In genomic region chr2L:5225547-5226213, dm6 we compare ENCODE assay signal across 1 fruit fly cellular context.
A peak's percentile ranks its signal among the peaks of the same experiment; 100 is the strongest.
TF ChIP-seq lines count a peak whose summit lies in the region.

No protein-coding gene starts in this region.

TF ChIP-seq in whole organism, embryonic, 481 proteins besides CTCF, POLR2A, EP300 and RAD21 (continued from another document and continues in another):
- TF ChIP-seq Aef1 (GFP tag; IDR thresholded peaks at IDR 0.05; lab: Robert Waterston, UW) = no peak
- peak; percentile 12 for TF ChIP-seq NfI (GFP tag; optimal IDR thresholded peaks at IDR 0.05; lab: Kevin White, UChicago)
- no peak for TF ChIP-seq dm (GFP tag; optimal IDR thresholded peaks at IDR 0.05; lab: Kevin White, UChicago)
- TF ChIP-seq kah (GFP tag; optimal IDR thresholded peaks at IDR 0.05; lab: Kevin White, UChicago) = no peak
- 0 out of 3 replicates have a peak, but pooled peaks have one; percentile 35 for TF ChIP-seq CG34422 (GFP tag; IDR thresholded peaks at IDR 0.05; lab: Robert Waterston, UW)
- no peak for TF ChIP-seq CG7271 (tag; optimal IDR thresholded peaks at IDR 0.05; lab: Kevin White, UChicago)
- TF ChIP-seq Xbp1 (GFP tag; optimal IDR thresholded peaks at IDR 0.05; lab: Kevin White, UChicago) = no peak
- TF ChIP-seq CG9437 (GFP tag; optimal IDR thresholded peaks at IDR 0.05; lab: Kevin White, UChicago) = no peak
- TF ChIP-seq CG2129 (GFP tag; IDR thresholded peaks at IDR 0.05; lab: Robert Waterston, UW; ENCODE audit: partially characterized antibody) = no peak
- TF ChIP-seq CG9797 (GFP tag; optimal IDR thresholded peaks at IDR 0.05; lab: Kevin White, UChicago) = no peak
- no peak for TF ChIP-seq crp (GFP tag; optimal IDR thresholded peaks at IDR 0.05; lab: Kevin White, UChicago)
- TF ChIP-seq CG12744 (GFP tag; optimal IDR thresholded peaks at IDR 0.05; lab: Kevin White, UChicago) = no peak
- no peak for TF ChIP-seq Ets65A (GFP tag; lab: Kevin White, UChicago)
- no peak for TF ChIP-seq Awh (GFP tag; IDR thresholded peaks at IDR 0.05; lab: Robert Waterston, UW)
- TF ChIP-seq CG4854 (GFP tag; optimal IDR thresholded peaks at IDR 0.05; lab: Kevin White, UChicago) = no peak
- TF ChIP-seq crc (GFP tag; optimal IDR thresholded peaks at IDR 0.05; lab: Kevin White, UChicago) = no peak
- TF ChIP-seq CG6683 (GFP tag; optimal IDR thresholded peaks at IDR 0.05; lab: Kevin White, UChicago) = no peak
- TF ChIP-seq CG7372 (GFP tag; IDR thresholded peaks at IDR 0.05; lab: Robert Waterston, UW) = no peak
- TF ChIP-seq CG1529 (GFP tag; optimal IDR thresholded peaks at IDR 0.05; lab: Kevin White, UChicago) = no peak
- peak in 1 of 2 experiments; percentile 1 for TF ChIP-seq bsh (GFP tag; optimal IDR thresholded peaks at IDR 0.05; lab: Kevin White, UChicago)
- TF ChIP-seq Adf1 (GFP tag; IDR thresholded peaks at IDR 0.05; lab: Robert Waterston, UW) = no peak
- TF ChIP-seq pros (GFP tag; optimal IDR thresholded peaks at IDR 0.05; lab: Kevin White, UChicago) = no peak
- TF ChIP-seq CG10267 (tag; optimal IDR thresholded peaks at IDR 0.05; lab: Kevin White, UChicago) = no peak
- TF ChIP-seq bowl (GFP tag; IDR thresholded peaks at IDR 0.05; lab: Robert Waterston, UW) = no peak
- TF ChIP-seq CG2199 (GFP tag; IDR thresholded peaks at IDR 0.05; lab: Robert Waterston, UW) = peak; percentile 89
- TF ChIP-seq gt (GFP tag; IDR thresholded peaks at IDR 0.05; lab: Robert Waterston, UW) = no peak
- TF ChIP-seq pho (GFP tag; optimal IDR thresholded peaks at IDR 0.05; lab: Kevin White, UChicago) = peak; percentile 24
- no peak for TF ChIP-seq CG1647 (GFP tag; optimal IDR thresholded peaks at IDR 0.05; lab: Kevin White, UChicago)
- TF ChIP-seq slou (GFP tag; optimal IDR thresholded peaks at IDR 0.05; lab: Kevin White, UChicago) = peak; percentile 54
- TF ChIP-seq lola (GFP tag; optimal IDR thresholded peaks at IDR 0.05; lab: Kevin White, UChicago) = no peak
- no peak for TF ChIP-seq hth (optimal IDR thresholded peaks at IDR 0.05; lab: Kevin White, UChicago)
- TF ChIP-seq CG8290 (GFP tag; optimal IDR thresholded peaks at IDR 0.05; lab: Kevin White, UChicago) = no peak
- no peak for TF ChIP-seq CG8290 (tag; optimal IDR thresholded peaks at IDR 0.05; lab: Kevin White, UChicago)
- TF ChIP-seq CG12104 (GFP tag; optimal IDR thresholded peaks at IDR 0.05; lab: Kevin White, UChicago) = no peak
- no peak for TF ChIP-seq ewg (GFP tag; optimal IDR thresholded peaks at IDR 0.05; lab: Kevin White, UChicago)
- 0 out of 2 replicates have a peak, but pooled peaks have one; percentile 29 for TF ChIP-seq peb (GFP tag; IDR thresholded peaks at IDR 0.05; lab: Robert Waterston, UW)
- TF ChIP-seq Deaf1 (tag; optimal IDR thresholded peaks at IDR 0.05; lab: Kevin White, UChicago) = no peak
- TF ChIP-seq CG16813 (GFP tag; IDR thresholded peaks at IDR 0.05; lab: Robert Waterston, UW; ENCODE audit: partially characterized antibody) = no peak
- TF ChIP-seq klu (GFP tag; IDR thresholded peaks at IDR 0.05; lab: Robert Waterston, UW) = no peak
- TF ChIP-seq h (optimal IDR thresholded peaks at IDR 0.05; lab: Kevin White, UChicago) = no peak
- TF ChIP-seq CG14441 (GFP tag; IDR thresholded peaks at IDR 0.05; lab: Robert Waterston, UW) = no peak; the same call in 1 of the 2 replicates
- no peak for TF ChIP-seq Dfd (GFP tag; optimal IDR thresholded peaks at IDR 0.05; lab: Kevin White, UChicago)
- no peak for TF ChIP-seq CG6654 (GFP tag; optimal IDR thresholded peaks at IDR 0.05; lab: Kevin White, UChicago)
- TF ChIP-seq sisA (GFP tag; IDR thresholded peaks at IDR 0.05; lab: Robert Waterston, UW) = peak; percentile 32; the same call in 1 of the 2 replicates
- TF ChIP-seq Oaz (GFP tag; IDR thresholded peaks at IDR 0.05; lab: Robert Waterston, UW) = no peak
- TF ChIP-seq Atf-2 (GFP tag; optimal IDR thresholded peaks at IDR 0.05; lab: Kevin White, UChicago) = no peak
- no peak for TF ChIP-seq CG6689 (GFP tag; IDR thresholded peaks at IDR 0.05; lab: Robert Waterston, UW)
- no peak for TF ChIP-seq Dbx (GFP tag; IDR thresholded peaks at IDR 0.05; lab: Robert Waterston, UW)
- no peak for TF ChIP-seq az2 (GFP tag; optimal IDR thresholded peaks at IDR 0.05; lab: Kevin White, UChicago)
- TF ChIP-seq Blimp-1 (GFP tag; optimal IDR thresholded peaks at IDR 0.05; lab: Kevin White, UChicago) = no peak
- TF ChIP-seq nerfin-2 (GFP tag; IDR thresholded peaks at IDR 0.05; lab: Robert Waterston, UW; ENCODE audit: partially characterized antibody) = no peak
- peak; percentile 49 for TF ChIP-seq CG13624 (GFP tag; optimal IDR thresholded peaks at IDR 0.05; lab: Kevin White, UChicago)
- TF ChIP-seq CG9215 (GFP tag; IDR thresholded peaks at IDR 0.05; lab: Robert Waterston, UW) = no peak
- 0 out of 2 replicates have a peak, but pooled peaks have one; percentile 12 for TF ChIP-seq CG31441 (GFP tag; IDR thresholded peaks at IDR 0.05; lab: Robert Waterston, UW)
- no peak for TF ChIP-seq nom (GFP tag; optimal IDR thresholded peaks at IDR 0.05; lab: Kevin White, UChicago)
- TF ChIP-seq tna (GFP tag; IDR thresholded peaks at IDR 0.05; lab: Robert Waterston, UW; ENCODE audit: partially characterized antibody) = no peak
- TF ChIP-seq ap (GFP tag; IDR thresholded peaks at IDR 0.05; lab: Robert Waterston, UW) = peak; percentile 33
- no peak for TF ChIP-seq unc-4 (GFP tag; IDR thresholded peaks at IDR 0.05; lab: Robert Waterston, UW; ENCODE audit: partially characterized antibody)
- TF ChIP-seq bab2 (GFP tag; optimal IDR thresholded peaks at IDR 0.05; lab: Kevin White, UChicago) = no peak
- TF ChIP-seq so (GFP tag; IDR thresholded peaks at IDR 0.05; lab: Robert Waterston, UW) = no peak
- TF ChIP-seq fru (optimal IDR thresholded peaks at IDR 0.05; lab: Kevin White, UChicago) = no peak
- TF ChIP-seq caup (GFP tag; optimal IDR thresholded peaks at IDR 0.05; lab: Kevin White, UChicago; ENCODE audit: severe bottlenecking) = no peak
- no peak for TF ChIP-seq gcm (GFP tag; optimal IDR thresholded peaks at IDR 0.05; lab: Kevin White, UChicago)
- no peak for TF ChIP-seq pita (GFP tag; optimal IDR thresholded peaks at IDR 0.05; lab: Kevin White, UChicago)
- TF ChIP-seq sens (GFP tag; lab: Kevin White, UChicago) = peak; percentile 84
- no peak for TF ChIP-seq CG10462 (GFP tag; optimal IDR thresholded peaks at IDR 0.05; lab: Kevin White, UChicago)
- TF ChIP-seq tio (GFP tag; optimal IDR thresholded peaks at IDR 0.05; lab: Kevin White, UChicago) = no peak
- TF ChIP-seq CG11504 (tag; optimal IDR thresholded peaks at IDR 0.05; lab: Kevin White, UChicago) = peak; percentile 64
- no peak for TF ChIP-seq ash1 (GFP tag; optimal IDR thresholded peaks at IDR 0.05; lab: Kevin White, UChicago)
- no peak for TF ChIP-seq CG14965 (GFP tag; optimal IDR thresholded peaks at IDR 0.05; lab: Kevin White, UChicago; ENCODE audit: borderline replicate concordance)
- peak; percentile 62 for TF ChIP-seq Rfx (GFP tag; IDR thresholded peaks at IDR 0.05; lab: Robert Waterston, UW)
- no peak for TF ChIP-seq p53 (GFP tag; optimal IDR thresholded peaks at IDR 0.05; lab: Kevin White, UChicago)
- TF ChIP-seq ato (GFP tag; IDR thresholded peaks at IDR 0.05; lab: Robert Waterston, UW; ENCODE audit: partially characterized antibody) = no peak
- TF ChIP-seq D19A (tag; optimal IDR thresholded peaks at IDR 0.05; lab: Kevin White, UChicago) = peak; percentile 96
- peak; percentile 31; the same call in 1 of the 2 replicates for TF ChIP-seq CG10366 (GFP tag; IDR thresholded peaks at IDR 0.05; lab: Robert Waterston, UW)
- TF ChIP-seq Sin3A (optimal IDR thresholded peaks at IDR 0.05; lab: Kevin White, UChicago) = no peak
- no peak for TF ChIP-seq fd102C (GFP tag; optimal IDR thresholded peaks at IDR 0.05; lab: Kevin White, UChicago)
- TF ChIP-seq tx (GFP tag; optimal IDR thresholded peaks at IDR 0.05; lab: Kevin White, UChicago) = no peak
- TF ChIP-seq jumu (GFP tag; optimal IDR thresholded peaks at IDR 0.05; lab: Kevin White, UChicago) = no peak
- 0 out of 3 replicates have a peak, but pooled peaks have one; percentile 40 for TF ChIP-seq CG11456 (GFP tag; IDR thresholded peaks at IDR 0.05; lab: Robert Waterston, UW)
- peak; percentile 66 for TF ChIP-seq CG32532 (GFP tag; IDR thresholded peaks at IDR 0.05; lab: Robert Waterston, UW)
- TF ChIP-seq sob (GFP tag; IDR thresholded peaks at IDR 0.05; lab: Robert Waterston, UW) = no peak; the same call in 1 of the 2 replicates
- peak; percentile 11 for TF ChIP-seq CG1792 (GFP tag; optimal IDR thresholded peaks at IDR 0.05; lab: Kevin White, UChicago)
- TF ChIP-seq HLH54F (GFP tag; optimal IDR thresholded peaks at IDR 0.05; lab: Kevin White, UChicago) = peak; percentile 2
- no peak for TF ChIP-seq kni (GFP tag; optimal IDR thresholded peaks at IDR 0.05; lab: Kevin White, UChicago)
- 0 out of 2 replicates have a peak, but pooled peaks have one; percentile 37 for TF ChIP-seq CG4730 (GFP tag; IDR thresholded peaks at IDR 0.05; lab: Robert Waterston, UW)
- TF ChIP-seq toy (GFP tag; IDR thresholded peaks at IDR 0.05; lab: Robert Waterston, UW) = no peak
- TF ChIP-seq ttk (GFP tag; IDR thresholded peaks at IDR 0.05; lab: Robert Waterston, UW) = no peak
- no peak for TF ChIP-seq lbe (GFP tag; optimal IDR thresholded peaks at IDR 0.05; lab: Kevin White, UChicago)
- no peak for TF ChIP-seq CG4424 (GFP tag; optimal IDR thresholded peaks at IDR 0.05; lab: Kevin White, UChicago)
- TF ChIP-seq ase (GFP tag; IDR thresholded peaks at IDR 0.05; lab: Robert Waterston, UW) = no peak
- no peak for TF ChIP-seq Lpt (GFP tag; optimal IDR thresholded peaks at IDR 0.05; lab: Kevin White, UChicago)
- no peak for TF ChIP-seq NC2β (GFP tag; optimal IDR thresholded peaks at IDR 0.05; lab: Kevin White, UChicago)
- TF ChIP-seq CG7357 (GFP tag; IDR thresholded peaks at IDR 0.05; lab: Robert Waterston, UW) = peak; percentile 30; the same call in 1 of the 3 replicates
- TF ChIP-seq CG13424 (tag; optimal IDR thresholded peaks at IDR 0.05; lab: Kevin White, UChicago) = no peak
- TF ChIP-seq sim (GFP tag; IDR thresholded peaks at IDR 0.05; lab: Robert Waterston, UW) = no peak; the same call in 1 of the 2 replicates
- TF ChIP-seq CG10431 (GFP tag; optimal IDR thresholded peaks at IDR 0.05; lab: Kevin White, UChicago) = no peak
- no peak for TF ChIP-seq CG18764 (GFP tag; optimal IDR thresholded peaks at IDR 0.05; lab: Kevin White, UChicago)
- no peak for TF ChIP-seq HHEX (GFP tag; optimal IDR thresholded peaks at IDR 0.05; lab: Kevin White, UChicago)
- TF ChIP-seq CG31365 (tag; optimal IDR thresholded peaks at IDR 0.05; lab: Kevin White, UChicago) = no peak
- peak; percentile 61 for TF ChIP-seq CG9932 (GFP tag; IDR thresholded peaks at IDR 0.05; lab: Robert Waterston, UW)
- TF ChIP-seq CG11723 (GFP tag; optimal IDR thresholded peaks at IDR 0.05; lab: Kevin White, UChicago) = no peak
- no peak for TF ChIP-seq CG12155 (GFP tag; optimal IDR thresholded peaks at IDR 0.05; lab: Kevin White, UChicago)
- TF ChIP-seq gcm2 (GFP tag; optimal IDR thresholded peaks at IDR 0.05; lab: Kevin White, UChicago) = no peak
- TF ChIP-seq al (GFP tag; IDR thresholded peaks at IDR 0.05; lab: Robert Waterston, UW) = peak; percentile 53; the same call in 1 of the 2 replicates
- TF ChIP-seq eyg (GFP tag; optimal IDR thresholded peaks at IDR 0.05; lab: Kevin White, UChicago) = no peak
- no peak for TF ChIP-seq B-H1 (GFP tag; IDR thresholded peaks at IDR 0.05; lab: Robert Waterston, UW)
- no peak for TF ChIP-seq Doc3 (GFP tag; IDR thresholded peaks at IDR 0.05; lab: Robert Waterston, UW; ENCODE audit: partially characterized antibody)
- TF ChIP-seq Scr (GFP tag; IDR thresholded peaks at IDR 0.05; lab: Robert Waterston, UW; ENCODE audit: partially characterized antibody) = no peak
- no peak for TF ChIP-seq sima (GFP tag; optimal IDR thresholded peaks at IDR 0.05; lab: Kevin White, UChicago)
- no peak for TF ChIP-seq CG17328 (GFP tag; IDR thresholded peaks at IDR 0.05; lab: Robert Waterston, UW)
- TF ChIP-seq CG14050 (GFP tag; IDR thresholded peaks at IDR 0.05; lab: Robert Waterston, UW) = no peak
- no peak for TF ChIP-seq CG15514 (GFP tag; optimal IDR thresholded peaks at IDR 0.05; lab: Kevin White, UChicago)
- TF ChIP-seq CG4617 (GFP tag; optimal IDR thresholded peaks at IDR 0.05; lab: Kevin White, UChicago; ENCODE audit: borderline replicate concordance) = no peak
- no peak for TF ChIP-seq Stat92E (GFP tag; optimal IDR thresholded peaks at IDR 0.05; lab: Kevin White, UChicago)
- no peak for TF ChIP-seq onecut (GFP tag; IDR thresholded peaks at IDR 0.05; lab: Robert Waterston, UW)
- no peak for TF ChIP-seq H2.0 (GFP tag; IDR thresholded peaks at IDR 0.05; lab: Robert Waterston, UW)
- peak; percentile 16 for TF ChIP-seq CG12659 (GFP tag; optimal IDR thresholded peaks at IDR 0.05; lab: Kevin White, UChicago)
- peak; percentile 17 for TF ChIP-seq CG10209 (GFP tag; optimal IDR thresholded peaks at IDR 0.05; lab: Kevin White, UChicago)
- no peak for TF ChIP-seq CG7987 (GFP tag; optimal IDR thresholded peaks at IDR 0.05; lab: Kevin White, UChicago)
- no peak for TF ChIP-seq ro (GFP tag; IDR thresholded peaks at IDR 0.05; lab: Robert Waterston, UW)
- no peak for TF ChIP-seq Hand (GFP tag; optimal IDR thresholded peaks at IDR 0.05; lab: Kevin White, UChicago)
- TF ChIP-seq dmrt99B (tag; optimal IDR thresholded peaks at IDR 0.05; lab: Kevin White, UChicago) = peak; percentile 13
- no peak for TF ChIP-seq Nf-YB (GFP tag; optimal IDR thresholded peaks at IDR 0.05; lab: Kevin White, UChicago)
- no peak for TF ChIP-seq NK7.1 (GFP tag; optimal IDR thresholded peaks at IDR 0.05; lab: Kevin White, UChicago)
- TF ChIP-seq cwo (GFP tag; optimal IDR thresholded peaks at IDR 0.05; lab: Kevin White, UChicago) = peak; percentile 76
- TF ChIP-seq CG3995 (GFP tag; optimal IDR thresholded peaks at IDR 0.05; lab: Kevin White, UChicago) = no peak
- no peak for TF ChIP-seq TFAM (GFP tag; optimal IDR thresholded peaks at IDR 0.05; lab: Kevin White, UChicago)
- no peak for TF ChIP-seq sna (GFP tag; IDR thresholded peaks at IDR 0.05; lab: Robert Waterston, UW; ENCODE audit: partially characterized antibody)
- TF ChIP-seq Xrp1 (GFP tag; IDR thresholded peaks at IDR 0.05; lab: Robert Waterston, UW) = peak; percentile 58; the same call in 1 of the 2 replicates
- no peak for TF ChIP-seq ham (GFP tag; IDR thresholded peaks at IDR 0.05; lab: Robert Waterston, UW)
- TF ChIP-seq CG6765 (GFP tag; optimal IDR thresholded peaks at IDR 0.05; lab: Kevin White, UChicago) = no peak
- no peak for TF ChIP-seq GATAe (GFP tag; conservative IDR thresholded peaks at IDR 0.05; lab: Robert Waterston, UW)
- no peak for TF ChIP-seq Dll (GFP tag; IDR thresholded peaks at IDR 0.05; lab: Robert Waterston, UW; ENCODE audit: partially characterized antibody)
- TF ChIP-seq CG17385 (GFP tag; optimal IDR thresholded peaks at IDR 0.05; lab: Kevin White, UChicago) = no peak
- no peak for TF ChIP-seq BtbVII (GFP tag; optimal IDR thresholded peaks at IDR 0.05; lab: Kevin White, UChicago)
